Fruit fly (Drosophila melanogaster): Measurements from ENCODE around the gene dnt.
A peak's percentile ranks its signal among the peaks of the same experiment; 100 is the strongest.

DNA sequence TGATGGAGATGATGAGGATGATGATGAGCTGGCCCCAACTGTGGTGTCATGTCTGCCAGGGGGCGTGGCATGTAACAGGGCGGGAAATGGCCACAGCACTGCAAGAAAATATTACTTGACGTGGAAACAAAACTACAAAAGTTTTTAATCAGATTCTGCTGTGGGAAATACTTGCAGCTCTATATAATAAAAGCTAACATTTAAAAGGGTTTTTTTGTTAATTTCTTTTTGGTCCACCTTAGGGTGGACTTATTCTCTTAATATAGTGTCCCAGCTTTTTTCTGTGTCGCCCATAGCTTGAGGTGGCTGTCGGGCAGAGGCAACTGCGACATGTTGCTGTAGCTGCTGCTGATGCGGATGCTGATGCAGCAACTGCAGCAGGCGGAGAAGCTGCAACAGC is 34.4 kb downstream of the dnt start:
- TF ChIP-seq CG6854 (GFP tag; optimal IDR thresholded peaks at IDR 0.05) = no peak
- TF ChIP-seq Eip75B (GFP tag; optimal IDR thresholded peaks at IDR 0.05) = peak; percentile 76
- peak; percentile 91 for TF ChIP-seq svp (GFP tag)
- TF ChIP-seq Hr38 (GFP tag; optimal IDR thresholded peaks at IDR 0.05) = no peak
- no peak for TF ChIP-seq Blimp-1 (GFP tag; optimal IDR thresholded peaks at IDR 0.05)
- TF ChIP-seq CG4318 (GFP tag; optimal IDR thresholded peaks at IDR 0.05) = peak; percentile 70
- peak; percentile 79 for TF ChIP-seq CG15336 (GFP tag; IDR thresholded peaks at IDR 0.05)
- TF ChIP-seq fd85E (GFP tag; optimal IDR thresholded peaks at IDR 0.05) = peak; percentile 20
- TF ChIP-seq CG7368 (GFP tag; optimal IDR thresholded peaks at IDR 0.05) = peak; percentile 54
- peak; percentile 76 for TF ChIP-seq eg (GFP tag; IDR thresholded peaks at IDR 0.05)
